Fruit fly (Drosophila melanogaster) whole organism, embryonic: Measurements from ENCODE around the gene CG5376.

Source experiments
- CG10565 ChIP-seq: fragments of 200-800 bp; sonication (Bioruptor generic); optimal IDR thresholded peaks from 3 replicates; lab custom pipeline; 2016; ENCODE audit warnings: missing biosample characterization, mild to moderate bottlenecking, missing genetic modification characterization
- CG10959 ChIP-seq: fragments of 200-800 bp; sonication (Bioruptor generic); IDR thresholded peaks from 2 replicates; pipeline ENCODE4 v1.3.6; 2022; ENCODE audit warnings: missing biosample characterization, missing genetic modification characterization
- CG11247 ChIP-seq: fragments of 200-800 bp; sonication (Bioruptor generic); IDR thresholded peaks from 2 replicates; pipeline ENCODE4 v1.3.6; 2022; ENCODE audit warnings: missing biosample characterization, missing genetic modification characterization
- CG12219 ChIP-seq: fragments of 200-800 bp; sonication (Bioruptor generic); optimal IDR thresholded peaks from 3 replicates; lab custom pipeline; 2018; ENCODE audit warnings: missing biosample characterization, mild to moderate bottlenecking, missing genetic modification characterization
- CG12391 ChIP-seq: fragments of 200-800 bp; sonication (Bioruptor generic); optimal IDR thresholded peaks from 3 replicates; lab custom pipeline; 2018; ENCODE audit warnings: missing biosample characterization, mild to moderate bottlenecking, missing genetic modification characterization, moderate library complexity
- CG13287 ChIP-seq: fragments of 200-800 bp; sonication (Bioruptor generic); IDR thresholded peaks from 2 replicates; pipeline ENCODE4 v1.3.6; 2022; ENCODE audit warnings: missing biosample characterization, missing genetic modification characterization; ENCODE audit not compliant: partially characterized antibody
- CG16813 ChIP-seq: fragments of 200-800 bp; sonication (Bioruptor generic); IDR thresholded peaks from 3 replicates; pipeline ENCODE4 v1.3.6; 2022; ENCODE audit warnings: missing biosample characterization, missing genetic modification characterization; ENCODE audit not compliant: partially characterized antibody
- CG16815 ChIP-seq: fragments of 200-800 bp; sonication (Bioruptor generic); optimal IDR thresholded peaks from 3 replicates; lab custom pipeline; 2017; ENCODE audit warnings: missing biosample characterization, mild to moderate bottlenecking, missing genetic modification characterization
- CG16863 ChIP-seq: fragments of 200-800 bp; sonication (Bioruptor generic); optimal IDR thresholded peaks from 3 replicates; lab custom pipeline; 2016; ENCODE audit warnings: missing biosample characterization, missing genetic modification characterization
- CG2199 ChIP-seq: fragments of 200-800 bp; sonication (Bioruptor generic); IDR thresholded peaks from 3 replicates; pipeline ENCODE4 v1.3.6; 2022; ENCODE audit warnings: missing biosample characterization, missing genetic modification characterization
- CG33213 ChIP-seq: fragments of 200-800 bp; sonication (Bioruptor generic); optimal IDR thresholded peaks from 3 replicates; lab custom pipeline; 2016; ENCODE audit warnings: missing biosample characterization, missing genetic modification characterization
- CG3726 ChIP-seq: fragments of 200-800 bp; sonication (Bioruptor generic); IDR thresholded peaks from 3 replicates; pipeline ENCODE4, ENCODE4 v1.3.6; 2022; ENCODE audit warnings: missing biosample characterization, missing genetic modification characterization
- CG4282 ChIP-seq: fragments of 200-800 bp; sonication (Bioruptor generic); optimal IDR thresholded peaks from 2 replicates; lab custom pipeline; 2016; ENCODE audit warnings: missing biosample characterization, missing genetic modification characterization
- CG4617 ChIP-seq: fragments of 200-800 bp; sonication (Bioruptor generic); optimal IDR thresholded peaks from 3 replicates; lab custom pipeline; 2016; ENCODE audit warnings: missing biosample characterization, missing genetic modification characterization, borderline replicate concordance
- CG7963 ChIP-seq: fragments of 200-800 bp; sonication (Bioruptor generic); IDR thresholded peaks from 3 replicates; pipeline ENCODE4 v1.3.6; 2022; ENCODE audit warnings: missing biosample characterization, missing genetic modification characterization; ENCODE audit not compliant: partially characterized antibody
- CHES-1-like ChIP-seq: fragments of 200-800 bp; sonication (Bioruptor generic); optimal IDR thresholded peaks from 2 replicates; lab custom pipeline; 2016; ENCODE audit warnings: missing biosample characterization, missing genetic modification characterization
- Dfd ChIP-seq, 2 experiments: fragments of >200 bp; optimal IDR thresholded peaks; 2 replicates each; lab custom pipeline; 2017; ENCODE audit warnings: missing biosample characterization in 2 of 2, missing genetic modification characterization in 2 of 2
- Eip74EF ChIP-seq, 2 experiments: fragments of 200-800 bp in 1 of 2; fragments of >200 bp in 1 of 2; sonication (Bioruptor generic) in 1 of 2; optimal IDR thresholded peaks; 2 replicates each; lab custom pipeline; 2017 to 2019; ENCODE audit warnings: missing biosample characterization in 2 of 2, missing genetic modification characterization in 2 of 2, mild to moderate bottlenecking in 1 of 2, moderate library complexity in 1 of 2
- Ets65A ChIP-seq: fragments of 200-800 bp; sonication (Bioruptor generic); peaks from one replicate; lab custom pipeline; 2016; ENCODE audit warnings: missing biosample characterization, missing genetic modification characterization
- HLH3B ChIP-seq: fragments of 200-800 bp; sonication (Bioruptor generic); IDR thresholded peaks from 2 replicates; pipeline ENCODE4 v1.3.6; 2022; ENCODE audit warnings: missing biosample characterization, missing genetic modification characterization
- Lhr ChIP-seq: fragments of 200-800 bp; sonication (Bioruptor generic); optimal IDR thresholded peaks from 3 replicates; lab custom pipeline; 2017; ENCODE audit warnings: mild to moderate bottlenecking, missing biosample characterization, missing genetic modification reagents, missing genetic modification characterization
- MBD-R2 ChIP-seq: fragments of 200-800 bp; sonication (Bioruptor generic); IDR thresholded peaks from 2 replicates; pipeline ENCODE4 v1.3.6; 2022; ENCODE audit warnings: missing biosample characterization, missing genetic modification characterization
- Meics ChIP-seq: fragments of 200-800 bp; sonication (Bioruptor generic); optimal IDR thresholded peaks from 2 replicates; lab custom pipeline; 2017; ENCODE audit warnings: missing biosample characterization, mild to moderate bottlenecking, missing genetic modification characterization
- NfI ChIP-seq: fragments of 200-800 bp; sonication (Bioruptor generic); optimal IDR thresholded peaks from 3 replicates; lab custom pipeline; 2018; ENCODE audit warnings: missing biosample characterization, mild to moderate bottlenecking, missing genetic modification characterization, moderate library complexity
- Ravus ChIP-seq: fragments of 200-800 bp; sonication (Bioruptor generic); IDR thresholded peaks from 2 replicates; pipeline ENCODE4 v1.3.6; 2022; ENCODE audit warnings: missing biosample characterization, missing genetic modification characterization
- Spps ChIP-seq: fragments of 200-800 bp; sonication (Bioruptor generic); optimal IDR thresholded peaks from 2 replicates; lab custom pipeline; 2018; ENCODE audit warnings: missing biosample characterization, mild to moderate bottlenecking, missing genetic modification characterization
- Taf1 ChIP-seq: fragments of 200-800 bp; sonication (Bioruptor generic); IDR thresholded peaks from 2 replicates; pipeline ENCODE4 v1.3.6; 2022; ENCODE audit warnings: missing biosample characterization, missing genetic modification characterization
- Vsx1 ChIP-seq: fragments of 200-800 bp; sonication (Bioruptor generic); optimal IDR thresholded peaks from 2 replicates; lab custom pipeline; 2017; ENCODE audit warnings: missing biosample characterization, mild to moderate bottlenecking, missing genetic modification characterization, missing genetic modification reagents
- az2 ChIP-seq: fragments of 200-800 bp; sonication (Bioruptor generic); optimal IDR thresholded peaks from 3 replicates; lab custom pipeline; 2016; ENCODE audit warnings: missing biosample characterization, missing genetic modification characterization
- cas ChIP-seq: fragments of 200-800 bp; sonication (Bioruptor generic); IDR thresholded peaks from 2 replicates; pipeline ENCODE4 v1.3.6; 2022; ENCODE audit warnings: missing biosample characterization, missing genetic modification characterization
- cato ChIP-seq: fragments of 200-800 bp; sonication (Bioruptor generic); optimal IDR thresholded peaks from 2 replicates; lab custom pipeline; 2016; ENCODE audit warnings: missing biosample characterization, missing genetic modification characterization, borderline replicate concordance
- chm ChIP-seq: fragments of 200-800 bp; sonication (Bioruptor generic); IDR thresholded peaks from 2 replicates; pipeline ENCODE4 v1.3.6; 2022; ENCODE audit warnings: missing biosample characterization, missing genetic modification characterization
- ci ChIP-seq: fragments of 200-800 bp; sonication (Bioruptor generic); IDR thresholded peaks from 3 replicates; pipeline ENCODE4 v1.3.6; 2022; ENCODE audit warnings: missing biosample characterization, missing genetic modification characterization
- corto ChIP-seq: fragments of 200-800 bp; sonication (Bioruptor generic); optimal IDR thresholded peaks from 2 replicates; lab custom pipeline; 2016; ENCODE audit warnings: missing biosample characterization, mild to moderate bottlenecking, missing genetic modification characterization, moderate library complexity
- dan ChIP-seq: fragments of 200-800 bp; sonication (Bioruptor generic); IDR thresholded peaks from 2 replicates; pipeline ENCODE4 v1.3.6; 2022; ENCODE audit warnings: missing biosample characterization, missing genetic modification characterization
- dimm ChIP-seq: fragments of 200-800 bp; sonication (Bioruptor generic); IDR thresholded peaks from 2 replicates; pipeline ENCODE4 v1.3.6; 2022; ENCODE audit warnings: missing biosample characterization, missing genetic modification characterization
- esg ChIP-seq: fragments of 200-800 bp; sonication (Bioruptor generic); conservative IDR thresholded peaks from 2 replicates; pipeline ENCODE4 v1.3.6; 2022; ENCODE audit warnings: missing biosample characterization, missing genetic modification characterization
- lmd ChIP-seq: fragments of 200-800 bp; sonication (Bioruptor generic); IDR thresholded peaks from 2 replicates; pipeline ENCODE4 v1.3.6; 2022; ENCODE audit warnings: missing biosample characterization, missing genetic modification characterization
- lov ChIP-seq, 2 experiments: fragments of 200-800 bp in 1 of 2; fragments of >200 bp in 1 of 2; sonication (Bioruptor generic) in 1 of 2; IDR thresholded peaks in 1 of 2; optimal IDR thresholded peaks in 1 of 2; 2 replicates in 1 of 2; 3 replicates in 1 of 2; pipeline versions ENCODE4 v1.3.6 to Lab custom; 2017 to 2022; ENCODE audit warnings: missing biosample characterization in 1 of 2, missing genetic modification characterization in 1 of 2
- maf-S ChIP-seq: fragments of 200-800 bp; sonication (Bioruptor generic); optimal IDR thresholded peaks from 2 replicates; lab custom pipeline; 2016; ENCODE audit warnings: missing biosample characterization, missing genetic modification characterization
- oc ChIP-seq: fragments of 200-800 bp; sonication (Bioruptor generic); optimal IDR thresholded peaks from 2 replicates; lab custom pipeline; 2018; ENCODE audit warnings: missing biosample characterization, mild to moderate bottlenecking, missing genetic modification characterization, moderate library complexity
- org-1 ChIP-seq: fragments of 200-800 bp; sonication (Bioruptor generic); optimal IDR thresholded peaks from 2 replicates; lab custom pipeline; 2017; ENCODE audit warnings: missing biosample characterization, missing genetic modification characterization
- pb ChIP-seq: fragments of 200-800 bp; sonication (Bioruptor generic); optimal IDR thresholded peaks from 3 replicates; lab custom pipeline; 2016; ENCODE audit warnings: missing biosample characterization, missing genetic modification characterization
- pfk ChIP-seq: fragments of 200-800 bp; sonication (Bioruptor generic); optimal IDR thresholded peaks from 2 replicates; lab custom pipeline; 2018; ENCODE audit warnings: missing biosample characterization, mild to moderate bottlenecking, missing genetic modification characterization, moderate library complexity
- pum ChIP-seq: fragments of 200-800 bp; sonication (Bioruptor generic); optimal IDR thresholded peaks from 2 replicates; lab custom pipeline; 2016; ENCODE audit warnings: missing biosample characterization, missing genetic modification characterization
- schlank ChIP-seq: fragments of 200-800 bp; sonication (Bioruptor generic); optimal IDR thresholded peaks from 2 replicates; lab custom pipeline; 2018; ENCODE audit warnings: missing biosample characterization, mild to moderate bottlenecking, missing genetic modification characterization
- sens-2 ChIP-seq: fragments of 200-800 bp; sonication (Bioruptor generic); IDR thresholded peaks from 2 replicates; pipeline ENCODE4 v1.3.6; 2022; ENCODE audit warnings: missing biosample characterization, missing genetic modification characterization

CG5376 gene

DNA sequence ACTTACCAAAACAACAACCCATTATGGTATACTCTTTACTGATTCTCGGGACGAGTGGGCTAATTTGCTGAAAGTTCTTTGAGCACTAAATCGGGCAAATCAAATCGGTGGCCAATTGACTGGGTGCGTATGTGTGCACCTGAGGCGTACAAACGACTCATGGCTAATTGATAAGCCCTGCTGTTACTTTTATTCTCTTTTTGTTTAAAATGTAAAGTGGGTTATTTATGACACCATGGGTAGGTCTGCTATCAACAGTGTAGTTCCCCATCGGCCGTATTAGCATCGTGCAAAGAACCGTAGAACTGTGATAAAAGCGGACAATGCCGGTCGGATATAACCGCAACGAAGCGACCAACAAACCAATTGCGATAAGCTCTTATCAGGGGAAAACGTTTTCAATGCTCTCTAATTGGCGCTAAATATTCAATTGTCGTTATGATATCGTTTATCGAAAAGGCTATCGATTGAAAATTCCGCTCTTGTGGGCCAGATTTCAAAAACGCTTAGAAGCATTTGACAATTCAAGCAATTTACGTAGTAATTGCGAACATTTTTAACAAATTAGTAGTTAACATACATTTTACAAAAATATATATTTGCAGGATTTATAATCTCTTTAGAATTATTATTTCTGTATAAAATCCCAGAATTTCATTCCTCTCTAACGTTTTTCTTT, 41.4 kb downstream of the CG5376 start, which contains the start of gene CG34288 (continued):
- TF ChIP-seq chm (GFP tag; lab: Robert Waterston, UW): peak; percentile 13; the same call in 1 of the 2 replicates
- TF ChIP-seq Dfd (GFP tag; optimal IDR thresholded peaks at IDR 0.05; lab: Kevin White, UChicago): no peak
- no peak for TF ChIP-seq lov (optimal IDR thresholded peaks at IDR 0.05; lab: Kevin White, UChicago)
- TF ChIP-seq lov (GFP tag; IDR thresholded peaks at IDR 0.05; lab: Robert Waterston, UW): no peak
- TF ChIP-seq dimm (GFP tag; lab: Robert Waterston, UW): no peak
- no peak for TF ChIP-seq Ravus (GFP tag; lab: Robert Waterston, UW)
- no peak for TF ChIP-seq pum (GFP tag; lab: Kevin White, UChicago)
- no peak for TF ChIP-seq CG16863 (GFP tag; lab: Kevin White, UChicago)
- peak; percentile 51; the same call in 1 of the 2 replicates for TF ChIP-seq Taf1 (GFP tag; lab: Robert Waterston, UW)
- peak; percentile 13; the same call in 1 of the 2 replicates for TF ChIP-seq MBD-R2
- no peak for TF ChIP-seq CG4617
- no peak for TF ChIP-seq CG12391 (tag; lab: Kevin White, UChicago)
- TF ChIP-seq CG10565 (GFP tag; lab: Kevin White, UChicago): no peak
- TF ChIP-seq CG2199 (GFP tag; lab: Robert Waterston, UW): 0 out of 3 replicates have a peak, but pooled peaks have one; percentile 29
- TF ChIP-seq CHES-1-like (GFP tag; lab: Kevin White, UChicago): peak; percentile 28
- peak; percentile 15 for TF ChIP-seq pb (GFP tag; lab: Kevin White, UChicago)
- no peak for TF ChIP-seq pfk (GFP tag; lab: Kevin White, UChicago)
- no peak for TF ChIP-seq CG16813
- TF ChIP-seq CG13287 (GFP tag; lab: Robert Waterston, UW): peak; percentile 22
- TF ChIP-seq HLH3B (GFP tag; lab: Robert Waterston, UW): 0 out of 2 replicates have a peak, but pooled peaks have one; percentile 9
- TF ChIP-seq CG33213 (GFP tag; lab: Kevin White, UChicago): no peak
- no peak for TF ChIP-seq Eip74EF (GFP tag; optimal IDR thresholded peaks at IDR 0.05; lab: Kevin White, UChicago)
- TF ChIP-seq lmd: peak; percentile 26; the same call in 1 of the 2 replicates
- no peak for TF ChIP-seq CG3726 (GFP tag; lab: Robert Waterston, UW)
- TF ChIP-seq maf-S (GFP tag; lab: Kevin White, UChicago): peak; percentile 4
- TF ChIP-seq CG4282: no peak
- peak; percentile 96 for TF ChIP-seq Vsx1
- no peak for TF ChIP-seq Meics (GFP tag; lab: Kevin White, UChicago)
- TF ChIP-seq CG11247 (GFP tag; lab: Robert Waterston, UW): peak; percentile 50; the same call in 1 of the 2 replicates
- peak; percentile 56; the same call in 2 of the 3 replicates for TF ChIP-seq ci (GFP tag; lab: Robert Waterston, UW)
- TF ChIP-seq CG7963 (GFP tag; lab: Robert Waterston, UW): no peak
- no peak for TF ChIP-seq org-1
- peak; percentile 78 for TF ChIP-seq corto (GFP tag; lab: Kevin White, UChicago)
- peak; percentile 29; the same call in 1 of the 2 replicates for TF ChIP-seq cas (GFP tag; lab: Robert Waterston, UW)
- no peak for TF ChIP-seq Spps (tag; lab: Kevin White, UChicago)
- TF ChIP-seq Ets65A: no peak
- TF ChIP-seq esg (GFP tag; lab: Robert Waterston, UW): no peak
- no peak for TF ChIP-seq NfI (GFP tag; lab: Kevin White, UChicago)
- TF ChIP-seq Lhr (GFP tag; lab: Kevin White, UChicago): no peak
- no peak for TF ChIP-seq CG16815 (GFP tag; lab: Kevin White, UChicago)
- TF ChIP-seq az2 (GFP tag; lab: Kevin White, UChicago): no peak
- peak; percentile 33; the same call in 1 of the 2 replicates for TF ChIP-seq CG10959 (GFP tag; lab: Robert Waterston, UW)
- no peak for TF ChIP-seq dan
- TF ChIP-seq sens-2 (GFP tag; lab: Robert Waterston, UW): no peak
- no peak for TF ChIP-seq CG12219 (GFP tag; lab: Kevin White, UChicago)
- TF ChIP-seq cato: no peak
- no peak for TF ChIP-seq schlank (tag; lab: Kevin White, UChicago)
- TF ChIP-seq oc: no peak
